Worm (Caenorhabditis elegans): ENCODE measurements around the gene his-6.

DNA sequence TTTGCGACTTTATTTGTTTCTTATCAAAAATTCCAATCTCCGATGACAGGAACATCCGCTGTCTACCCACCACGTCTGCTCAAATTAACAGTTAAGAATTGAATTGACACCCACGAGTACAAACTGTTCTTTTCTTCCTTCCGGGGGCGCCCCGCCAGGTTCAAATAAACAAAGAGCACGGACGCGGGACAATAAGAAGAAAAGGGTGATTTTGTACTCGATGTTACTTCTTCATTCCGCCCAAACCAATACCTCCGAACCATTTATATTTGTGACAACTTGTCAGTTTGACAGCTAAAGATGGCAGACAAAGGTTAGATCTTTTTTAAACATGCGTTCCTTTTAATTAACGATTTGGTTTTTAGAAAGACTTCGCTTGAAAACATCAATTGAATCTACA is 9.0 kb downstream of the his-6 start, which contains the start of gene otpl-6:
- TF ChIP-seq nhr-11 (tag; optimal IDR thresholded peaks at IDR 0.05) = no peak
- no peak for TF ChIP-seq dve-1 (tag; optimal IDR thresholded peaks at IDR 0.05)
- no peak for TF ChIP-seq pha-2 (tag; optimal IDR thresholded peaks at IDR 0.05)
- no peak for TF ChIP-seq ceh-19 (GFP tag; optimal IDR thresholded peaks at IDR 0.05)
- no peak for TF ChIP-seq pqm-1 (tag; optimal IDR thresholded peaks at IDR 0.05)
- TF ChIP-seq pag-3 (tag; optimal IDR thresholded peaks at IDR 0.05; ENCODE audit: borderline replicate concordance) = no peak
- TF ChIP-seq F13H6.1 (tag; optimal IDR thresholded peaks at IDR 0.05) = no peak
- no peak for TF ChIP-seq pha-4 (tag; optimal IDR thresholded peaks at IDR 0.05)
- no peak for TF ChIP-seq ceh-2 (tag; optimal IDR thresholded peaks at IDR 0.05)
- TF ChIP-seq rnt-1 (tag; optimal IDR thresholded peaks at IDR 0.05) = no peak
- TF ChIP-seq eyg-1 (tag; optimal IDR thresholded peaks at IDR 0.05) = no peak
- TF ChIP-seq mec-3 (tag; optimal IDR thresholded peaks at IDR 0.05; ENCODE audit: borderline replicate concordance) = no peak
- no peak for TF ChIP-seq unc-55 (GFP tag; optimal IDR thresholded peaks at IDR 0.05)
- no peak for TF ChIP-seq ama-1 (optimal IDR thresholded peaks at IDR 0.05)
